Worm (Caenorhabditis elegans): ENCODE measurements around the gene T02D1.4.

DNA sequence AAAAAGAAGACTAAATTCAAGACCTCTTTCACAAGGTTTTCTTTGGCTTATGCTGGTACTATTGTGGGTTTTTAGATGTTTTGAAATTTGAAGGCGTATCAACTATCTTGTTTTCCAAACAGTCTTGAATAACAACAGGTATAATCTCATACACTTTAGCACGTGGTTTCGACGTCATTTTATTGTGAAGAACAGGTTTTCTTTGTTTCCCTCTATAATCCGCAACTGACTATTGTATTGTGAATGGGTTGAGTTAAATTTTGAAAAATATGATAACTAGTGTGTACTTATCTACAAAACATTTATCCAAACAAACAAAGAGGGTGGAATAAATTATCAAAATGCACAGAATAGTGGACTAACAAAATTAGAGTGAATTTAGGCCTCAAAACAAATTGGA lies 41.7 kb downstream of the T02D1.4 start:
- TF ChIP-seq cey-2 (tag; optimal IDR thresholded peaks at IDR 0.05; ENCODE audit: borderline replicate concordance, insufficient read depth) (no peak), nhr-237 (tag; optimal IDR thresholded peaks at IDR 0.05) (no peak), saeg-2 (GFP tag; IDR thresholded peaks at IDR 0.05) (no peak)
